Fruit fly (Drosophila melanogaster): ENCODE data around the gene CG17159.

DNA sequence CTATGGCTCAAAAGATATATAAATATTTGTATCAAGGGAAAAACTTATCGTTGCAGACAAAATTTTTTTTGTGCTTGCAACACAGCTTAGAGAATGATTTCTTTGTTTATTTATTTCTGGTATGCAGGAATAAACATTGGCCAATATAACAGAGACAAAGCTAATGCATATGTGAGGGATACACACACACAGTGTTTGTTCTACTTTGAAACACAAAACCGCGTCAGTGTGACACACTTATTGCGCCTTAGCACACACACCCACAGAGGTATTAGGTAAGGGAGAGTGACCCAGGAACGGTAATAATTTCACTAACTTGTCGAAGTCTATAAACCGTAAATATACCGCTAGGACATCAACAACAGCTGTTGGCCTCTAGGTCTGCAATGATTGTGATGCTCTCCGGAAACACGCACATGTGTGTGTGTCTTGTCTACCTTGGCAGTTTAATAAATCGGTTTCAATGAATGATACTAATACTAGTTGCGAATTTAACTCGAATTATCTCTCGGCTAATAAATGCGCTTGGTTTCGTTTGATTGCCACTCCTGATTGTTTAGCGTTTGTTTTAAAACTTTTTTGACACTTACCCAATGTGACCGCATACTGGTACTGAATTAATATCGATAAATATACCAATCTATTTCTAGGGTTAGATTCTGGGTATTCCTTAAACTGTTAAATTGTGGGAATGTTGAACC is 3.8 kb upstream of the CG17159 start, which contains the start of gene CG17162:
- TF ChIP-seq CTCF (optimal IDR thresholded peaks at IDR 0.05) (no peak), CG8478 (optimal IDR thresholded peaks at IDR 0.05) (no peak)

Data from S2 (cell line).